Fruit fly (Drosophila melanogaster) whole organism, adult: Measurements from ENCODE around the gene CG14053.

Source experiments
- CG11617 ChIP-seq: fragments of 200-800 bp; sonication (Bioruptor generic); optimal IDR thresholded peaks from 2 replicates; lab custom pipeline; 2017; ENCODE audit warnings: mild to moderate bottlenecking, missing biosample characterization, missing genetic modification reagents, missing genetic modification characterization
- CG14711 ChIP-seq: fragments of 200-800 bp; sonication (Bioruptor generic); optimal IDR thresholded peaks from 2 replicates; lab custom pipeline; 2018; ENCODE audit warnings: missing biosample characterization, mild to moderate bottlenecking, missing genetic modification characterization, moderate library complexity
- CG7045 ChIP-seq: fragments of 200-800 bp; sonication (Bioruptor generic); optimal IDR thresholded peaks from 2 replicates; lab custom pipeline; 2017; ENCODE audit warnings: missing biosample characterization, mild to moderate bottlenecking, missing genetic modification characterization
- CG7101 ChIP-seq: fragments of 200-800 bp; sonication (Bioruptor generic); optimal IDR thresholded peaks from 2 replicates; lab custom pipeline; 2018; ENCODE audit warnings: missing biosample characterization, mild to moderate bottlenecking, missing genetic modification characterization, moderate library complexity
- Crg-1 ChIP-seq: fragments of 200-800 bp; sonication (Bioruptor generic); optimal IDR thresholded peaks from 2 replicates; lab custom pipeline; 2016; ENCODE audit warnings: missing biosample characterization, missing genetic modification characterization
- Hr96 ChIP-seq: fragments of 200-800 bp; sonication (Bioruptor generic); optimal IDR thresholded peaks from 2 replicates; lab custom pipeline; 2016; ENCODE audit warnings: missing biosample characterization, missing genetic modification characterization
- kay ChIP-seq: fragments of 200-800 bp; sonication (Bioruptor generic); peaks from one replicate; lab custom pipeline; 2016; ENCODE audit warnings: missing biosample characterization, missing genetic modification characterization, borderline replicate concordance
- pad ChIP-seq: fragments of 200-800 bp; sonication (Bioruptor generic); optimal IDR thresholded peaks from 3 replicates; lab custom pipeline; 2017; ENCODE audit warnings: missing biosample characterization, missing genetic modification characterization, mild to moderate bottlenecking, moderate library complexity, missing genetic modification reagents

DNA sequence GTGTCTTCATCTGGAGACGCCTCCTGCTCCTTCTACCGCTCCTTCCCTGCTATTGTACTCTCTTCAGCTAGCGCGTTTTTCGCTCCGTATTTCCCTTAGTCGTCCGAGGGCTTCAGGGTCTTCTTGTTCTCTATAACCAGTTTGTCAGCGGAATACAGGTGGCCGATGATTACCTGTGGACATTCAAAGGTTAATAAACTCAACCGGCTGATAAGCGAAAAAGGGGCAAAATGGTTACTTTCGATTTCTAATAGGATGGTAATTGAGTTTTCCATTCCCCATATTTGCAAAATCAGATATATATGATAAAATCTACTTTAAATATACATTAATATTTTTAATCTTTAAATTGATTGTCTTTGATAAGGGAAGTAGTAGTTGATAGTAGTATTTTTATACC, 45.0 kb downstream of the CG14053 start:
- TF ChIP-seq kay (no peak), CG11617 (GFP tag; lab: Kevin White, UChicago) (no peak), CG7101 (tag; lab: Kevin White, UChicago) (no peak), pad (GFP tag; lab: Kevin White, UChicago) (no peak), CG7045 (GFP tag; lab: Kevin White, UChicago) (no peak), Hr96 (GFP tag; lab: Kevin White, UChicago) (no peak), Crg-1 (no peak), CG14711 (tag; lab: Kevin White, UChicago) (no peak)
